Worm (Caenorhabditis elegans): Measurements from ENCODE around the gene nonu-1.

nonu-1 gene

ce11 chrIII:4861744-4862401 is 12.2 kb upstream of the nonu-1 start, which contains the start of the genes C35D10.10 and C35D10.5:
C35D10.10 (minus strand) TSS chrIII:4861794.
C35D10.5 (plus strand) TSS chrIII:4862351.
- no peak for TF ChIP-seq ceh-100 (GFP tag; IDR thresholded peaks at IDR 0.05)
- TF ChIP-seq ZK185.1 (tag; optimal IDR thresholded peaks at IDR 0.05; ENCODE audit: poor library complexity, severe bottlenecking), result no peak
- no peak for TF ChIP-seq attf-5 (GFP tag; optimal IDR thresholded peaks at IDR 0.05)
- no peak for TF ChIP-seq pha-4 (tag; optimal IDR thresholded peaks at IDR 0.05)
- no peak for TF ChIP-seq dpl-1 (GFP tag; optimal IDR thresholded peaks at IDR 0.05)
- peak in 1 of 2 experiments; percentile 20 for TF ChIP-seq rec-8 (tag; optimal IDR thresholded peaks at IDR 0.05)
- TF ChIP-seq F33H1.4 (GFP tag; IDR thresholded peaks at IDR 0.05), result no peak
- no peak for TF ChIP-seq lin-54 (GFP tag; optimal IDR thresholded peaks at IDR 0.05)
- no peak for TF ChIP-seq unc-62 (GFP tag; optimal IDR thresholded peaks at IDR 0.05)
- TF ChIP-seq unc-130 (GFP tag; optimal IDR thresholded peaks at IDR 0.05), result peak; percentile 10
- TF ChIP-seq tbx-9 (tag; optimal IDR thresholded peaks at IDR 0.05; ENCODE audit: borderline replicate concordance), result no peak
- TF ChIP-seq hsf-1 (GFP tag; IDR thresholded peaks at IDR 0.05), result no peak
- no peak for TF ChIP-seq cebp-1 (GFP tag; IDR thresholded peaks at IDR 0.05)
- TF ChIP-seq cebp-1 (tag; optimal IDR thresholded peaks at IDR 0.05), result no peak

- TF ChIP-seq ztf-25 (GFP tag; IDR thresholded peaks at IDR 0.05), result no peak
- TF ChIP-seq dpff-1 (tag; optimal IDR thresholded peaks at IDR 0.05), result no peak
- no peak for TF ChIP-seq ceh-40 (GFP tag; IDR thresholded peaks at IDR 0.05)
- TF ChIP-seq Y67H2A.10 (GFP tag; conservative IDR thresholded peaks at IDR 0.05), result no peak
- TF ChIP-seq F52B5.7 (tag; optimal IDR thresholded peaks at IDR 0.05), result no peak
- no peak for TF ChIP-seq ceh-27 (GFP tag; optimal IDR thresholded peaks at IDR 0.05)
- TF ChIP-seq mxl-1 (tag; optimal IDR thresholded peaks at IDR 0.05), result no peak
- TF ChIP-seq F39B2.1 (GFP tag; IDR thresholded peaks at IDR 0.05), result no peak
- no peak for TF ChIP-seq akir-1 (GFP tag; optimal IDR thresholded peaks at IDR 0.05)
- TF ChIP-seq ztf-6 (GFP tag; IDR thresholded peaks at IDR 0.05), result no peak
- TF ChIP-seq dox-1 (GFP tag; IDR thresholded peaks at IDR 0.05), result no peak
- TF ChIP-seq F37B4.10 (GFP tag; IDR thresholded peaks at IDR 0.05), result no peak
- no peak for TF ChIP-seq pbrm-1 (GFP tag; IDR thresholded peaks at IDR 0.05)
- TF ChIP-seq efl-1 (GFP tag; optimal IDR thresholded peaks at IDR 0.05), result no peak
- no peak for TF ChIP-seq unc-130 (GFP tag; optimal IDR thresholded peaks at IDR 0.05)
- TF ChIP-seq T07F8.4 (tag; optimal IDR thresholded peaks at IDR 0.05), result no peak
- no peak for TF ChIP-seq hlh-26 (GFP tag; conservative IDR thresholded peaks at IDR 0.05)
Observed at ce11 chrIII:4859039-4859438, 9.3 kb upstream of the nonu-1 start, which contains the start of gene C35D10.6. C35D10.6 (plus strand) TSS chrIII:4859339.

- TF ChIP-seq rpc-1 (optimal IDR thresholded peaks at IDR 0.05) (no peak), rpc-1 (tag; optimal IDR thresholded peaks at IDR 0.05) (no peak), akir-1 (GFP tag; optimal IDR thresholded peaks at IDR 0.05) (no peak), bed-1 (GFP tag; IDR thresholded peaks at IDR 0.05) (no peak), ceh-100 (GFP tag; IDR thresholded peaks at IDR 0.05) (no peak), tbp1 (GFP tag; optimal IDR thresholded peaks at IDR 0.05) (no peak), D2030.7 (GFP tag; IDR thresholded peaks at IDR 0.05) (no peak), rcor-1 (GFP tag; IDR thresholded peaks at IDR 0.05) (no peak), hmg-20 (GFP tag; IDR thresholded peaks at IDR 0.05) (no peak), pbrm-1 (GFP tag; IDR thresholded peaks at IDR 0.05) (no peak), sptf-2 (GFP tag; optimal IDR thresholded peaks at IDR 0.05) (no peak), madf-8 (GFP tag; conservative IDR thresholded peaks at IDR 0.05) (no peak), die-1 (tag; optimal IDR thresholded peaks at IDR 0.05) (no peak), nhr-80 (tag; optimal IDR thresholded peaks at IDR 0.05) (no peak), lin-35 (GFP tag; optimal IDR thresholded peaks at IDR 0.05) (no peak), lsl-1 (GFP tag; optimal IDR thresholded peaks at IDR 0.05) (no peak), hlh-12 (tag; optimal IDR thresholded peaks at IDR 0.05) (no peak), ZK185.1 (tag; optimal IDR thresholded peaks at IDR 0.05; ENCODE audit: poor library complexity, severe bottlenecking) (no peak), nhr-120 (GFP tag; IDR thresholded peaks at IDR 0.05) (no peak)
Observed at ce11 chrIII:4856992-4857391, 7.3 kb upstream of the nonu-1 start.
